Fruit fly (Drosophila melanogaster): Measurements from ENCODE around the gene Rad60.

DNA sequence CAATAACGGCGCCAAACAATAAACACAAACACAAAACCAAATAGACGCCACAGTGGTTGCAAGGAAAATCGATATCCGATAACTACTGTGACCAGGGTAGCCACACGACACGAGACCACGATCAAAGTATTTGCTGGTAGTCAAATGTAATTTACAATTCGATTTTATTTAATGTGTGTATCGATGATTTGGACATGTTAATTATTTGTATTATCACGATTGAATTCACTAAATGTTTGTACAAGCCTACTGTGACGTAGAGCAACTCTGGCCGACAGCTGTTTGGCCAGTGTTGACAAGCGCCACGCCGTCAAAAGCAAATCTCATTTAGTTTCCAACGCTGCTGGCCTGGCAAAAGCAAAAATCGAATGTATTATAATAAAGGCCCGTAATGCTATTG lies at the start of gene Rad60, which contains the start of gene EloA:
- no peak for TF ChIP-seq Sin3A (optimal IDR thresholded peaks at IDR 0.05)
- TF ChIP-seq h (optimal IDR thresholded peaks at IDR 0.05): no peak
- TF ChIP-seq psq (optimal IDR thresholded peaks at IDR 0.05): no peak
